Worm (Caenorhabditis elegans) whole organism, L4/young adult: ENCODE data around the gene eak-7.

Experiments used
- W03F9.2 ChIP-seq: fragments of 150-350 bp; optimal IDR thresholded peaks from 2 replicates; lab custom pipeline; 2014; ENCODE audit warnings: missing biosample characterization, missing genetic modification characterization
- dao-5 ChIP-seq: sonication (generic microtip); optimal IDR thresholded peaks from 2 replicates; lab custom pipeline; 2016; ENCODE audit warnings: missing genotype, missing genetic modification characterization, moderate library complexity, missing compliant biosample characterization
- him-1 ChIP-seq: sonication (generic microtip); optimal IDR thresholded peaks from 2 replicates; lab custom pipeline; 2016; ENCODE audit warnings: missing genotype, missing genetic modification reagents, missing genetic modification characterization, missing compliant biosample characterization

Gene eak-7

ce11 chrIV:12542011-12542410 lies 23.8 kb downstream of the eak-7 start, which contains the start of gene ham-1:
TSS of gene ham-1 (plus strand) at chrIV:12542183.
- TF ChIP-seq W03F9.2 = no peak
- no peak for TF ChIP-seq him-1 (tag; lab: Kevin White, UChicago)
- no peak for TF ChIP-seq dao-5 (tag; lab: Kevin White, UChicago)

DNA sequence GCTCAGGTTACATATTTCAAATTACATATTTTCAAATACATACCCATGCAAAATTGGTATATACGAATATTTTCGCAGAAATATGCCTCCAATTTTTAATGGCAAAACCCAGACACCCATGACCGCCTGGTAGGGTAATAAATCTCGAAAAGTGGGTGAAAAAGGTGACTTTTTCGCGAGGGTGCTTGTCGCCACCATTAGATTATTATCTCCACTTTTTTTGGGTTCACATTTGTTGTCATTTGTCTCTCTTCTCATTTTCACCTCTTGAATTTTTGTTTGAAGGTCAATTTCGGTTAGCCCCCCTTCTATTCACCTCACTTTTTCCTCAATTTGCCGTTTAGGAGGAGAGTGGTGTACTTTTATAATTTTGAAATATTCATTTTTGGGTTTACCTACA lies 25.5 kb downstream of the eak-7 start:
- TF ChIP-seq him-1 (tag; lab: Kevin White, UChicago) (no peak), W03F9.2 (no peak), dao-5 (tag; lab: Kevin White, UChicago) (no peak)

- TF ChIP-seq W03F9.2 = no peak
- no peak for TF ChIP-seq dao-5 (tag; lab: Kevin White, UChicago)
- no peak for TF ChIP-seq him-1 (tag; lab: Kevin White, UChicago)
Observed at ce11 chrIV:12537694-12538093, 28.1 kb downstream of the eak-7 start.

DNA sequence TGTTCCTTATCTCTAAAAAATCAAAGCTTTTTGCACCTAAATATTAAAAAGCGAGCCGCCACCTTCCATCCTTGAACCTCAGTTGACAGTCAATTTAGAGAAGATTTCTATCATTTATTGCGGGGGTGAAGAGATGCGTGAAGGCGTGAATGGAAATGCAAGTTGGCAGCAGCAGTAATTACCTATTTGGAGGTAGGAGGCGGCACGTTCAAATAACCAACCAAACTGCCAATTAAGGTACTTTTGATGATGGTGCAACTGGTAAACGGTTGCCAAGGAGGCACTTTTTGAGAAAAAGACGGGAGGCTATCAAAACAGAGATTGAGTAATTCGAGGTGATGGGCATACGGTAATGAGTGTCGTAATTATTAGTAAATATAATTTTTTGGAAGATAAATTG lies 29.4 kb downstream of the eak-7 start:
- TF ChIP-seq him-1 (tag; lab: Kevin White, UChicago) (no peak), W03F9.2 (no peak), dao-5 (tag; lab: Kevin White, UChicago) (no peak)

ce11 chrIV:12531464-12531863 lies 34.3 kb downstream of the eak-7 start:
- TF ChIP-seq W03F9.2 (no peak), him-1 (tag; lab: Kevin White, UChicago) (no peak), dao-5 (tag; lab: Kevin White, UChicago) (no peak)

DNA sequence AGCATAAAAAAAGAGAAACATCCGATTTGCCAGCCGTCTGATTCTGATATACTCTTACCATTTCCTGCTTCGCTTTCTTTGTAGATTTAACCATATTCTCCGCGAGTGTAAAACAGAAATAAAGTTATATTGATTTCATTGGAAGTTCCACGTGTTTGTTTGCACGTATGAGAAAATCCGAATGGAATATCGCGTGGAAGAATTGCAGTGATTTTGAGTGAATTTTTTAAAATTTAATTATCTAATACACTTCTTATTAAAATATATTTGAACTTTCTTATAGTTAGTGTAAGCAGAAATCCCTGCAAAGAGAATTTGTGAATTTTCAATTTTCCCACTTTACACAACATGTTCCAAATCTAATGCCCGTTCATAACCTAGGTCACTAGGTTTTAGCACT lies 34.7 kb downstream of the eak-7 start, which contains the start of gene F53B2.5:
Gene F53B2.5 (minus strand): TSS at position 101 of the 400 bp plus-strand sequence.
- TF ChIP-seq dao-5 (tag; lab: Kevin White, UChicago) = no peak
- no peak for TF ChIP-seq W03F9.2
- no peak for TF ChIP-seq him-1 (tag; lab: Kevin White, UChicago)

- no peak for TF ChIP-seq him-1 (tag; lab: Kevin White, UChicago)
- TF ChIP-seq W03F9.2 = peak; percentile 47
Observed at ce11 chrIV:12527217-12527616, 38.6 kb downstream of the eak-7 start, which contains the start of gene F53B2.8. TSS of gene F53B2.8 (minus strand) at chrIV:12527396.

ce11 chrIV:12525409-12525808 lies 40.4 kb downstream of the eak-7 start, which contains the start of gene eak-4:
TSS of gene eak-4 (minus strand) at chrIV:12525509.
- TF ChIP-seq him-1 (tag; lab: Kevin White, UChicago) = no peak
- no peak for TF ChIP-seq dao-5 (tag; lab: Kevin White, UChicago)
- TF ChIP-seq W03F9.2 = no peak

DNA sequence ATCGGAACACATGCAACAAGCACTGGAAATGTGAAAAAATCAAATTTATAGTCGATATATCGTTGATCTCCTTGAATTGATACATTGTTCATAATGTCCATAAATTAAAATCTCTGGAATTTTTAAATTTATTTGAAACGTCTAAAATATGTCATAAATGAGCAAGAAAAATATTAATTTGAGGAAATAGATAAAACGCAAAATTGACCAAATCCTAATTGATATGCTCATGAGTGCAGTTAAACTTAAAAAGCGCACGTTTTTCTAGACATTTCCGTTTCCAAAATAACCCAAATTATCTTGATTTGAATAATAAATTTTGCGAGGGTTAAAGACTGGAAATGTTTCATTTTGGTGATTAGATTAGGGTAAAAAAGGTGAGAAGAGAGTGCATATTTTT lies 43.3 kb downstream of the eak-7 start, which contains the start of gene sru-13:
Gene sru-13 (minus strand): TSS at position 101 of the 400 bp plus-strand sequence.
- TF ChIP-seq him-1 (tag; lab: Kevin White, UChicago) = no peak
- TF ChIP-seq dao-5 (tag; lab: Kevin White, UChicago) = no peak
- no peak for TF ChIP-seq W03F9.2

DNA sequence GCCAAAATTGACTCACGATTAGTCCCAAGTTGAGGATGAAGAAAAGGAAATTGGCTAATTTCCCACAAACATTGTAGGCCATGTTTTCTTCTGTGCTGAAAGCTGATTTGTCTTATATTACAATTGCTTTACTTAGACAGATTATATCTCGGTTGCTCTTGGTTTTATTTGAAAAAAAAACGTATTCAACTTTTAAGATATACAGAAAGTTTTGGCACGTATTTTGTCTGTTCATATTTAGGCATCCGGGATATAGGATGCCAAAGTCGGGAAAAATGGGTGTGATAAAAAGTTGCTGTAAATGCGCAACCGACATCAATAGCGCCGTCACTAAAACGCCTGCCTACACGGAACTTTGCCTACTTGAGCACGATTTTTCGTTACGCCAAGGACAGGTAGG lies 45.6 kb downstream of the eak-7 start, which contains the start of gene tsp-4:
Gene tsp-4 (minus strand): TSS at position 101 of the 400 bp plus-strand sequence.
- TF ChIP-seq dao-5 (tag; lab: Kevin White, UChicago) = no peak
- TF ChIP-seq him-1 (tag; lab: Kevin White, UChicago) = no peak
- TF ChIP-seq W03F9.2 = no peak
